Fruit fly (Drosophila melanogaster): ENCODE measurements around the gene TotF.
A peak's percentile ranks its signal among the peaks of the same experiment; 100 is the strongest.

The TotF gene

DNA sequence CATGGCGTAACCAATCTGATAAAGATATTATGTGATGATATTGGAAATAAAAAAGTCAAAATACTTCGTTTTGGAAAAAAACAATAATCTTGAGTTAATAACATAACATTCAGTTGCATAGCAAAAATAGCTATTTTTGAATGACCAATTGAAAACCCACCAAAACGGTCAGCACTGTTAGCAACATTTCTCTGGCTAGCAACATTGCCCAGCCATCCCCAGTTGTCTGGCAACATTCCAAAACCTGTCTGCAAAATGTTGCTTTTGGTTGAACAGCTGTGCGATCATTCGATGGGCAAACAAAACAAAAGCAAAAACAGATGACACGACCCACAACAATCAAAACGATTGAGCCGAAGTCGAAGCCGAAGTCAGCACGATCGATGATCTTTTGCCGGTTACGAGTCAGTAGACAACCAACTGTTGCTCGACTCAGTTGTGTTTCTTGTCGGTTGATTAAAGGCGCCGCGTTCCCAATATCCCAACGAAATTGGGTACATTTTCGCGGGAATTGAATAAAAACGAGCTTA is 46.6 kb downstream of the TotF start (continued):
- TF ChIP-seq CG11085 (GFP tag; IDR thresholded peaks at IDR 0.05) (peak; percentile 85), CG3281 (GFP tag; optimal IDR thresholded peaks at IDR 0.05) (peak; percentile 86), Hmr (GFP tag; optimal IDR thresholded peaks at IDR 0.05) (peak; percentile 95), Fer2 (tag; optimal IDR thresholded peaks at IDR 0.05) (peak; percentile 72), pb (GFP tag; optimal IDR thresholded peaks at IDR 0.05) (peak; percentile 85), CG43689 (GFP tag; IDR thresholded peaks at IDR 0.05) (peak; percentile 92), eve (GFP tag; optimal IDR thresholded peaks at IDR 0.05) (peak; percentile 64 to 99), CG9215 (GFP tag; IDR thresholded peaks at IDR 0.05) (peak; percentile 81), ind (GFP tag; optimal IDR thresholded peaks at IDR 0.05) (peak; percentile 90), CG17361 (GFP tag; IDR thresholded peaks at IDR 0.05) (peak; percentile 95), CG34224 (GFP tag; IDR thresholded peaks at IDR 0.05; ENCODE audit: partially characterized antibody) (0 out of 3 replicates have a peak, but pooled peaks have one; percentile 23), Aef1 (GFP tag; IDR thresholded peaks at IDR 0.05) (peak; percentile 92), cad (GFP tag; optimal IDR thresholded peaks at IDR 0.05) (no peak), rib (GFP tag; IDR thresholded peaks at IDR 0.05) (peak; percentile 75; the same call in 1 of the 2 replicates), CG8290 (GFP tag; optimal IDR thresholded peaks at IDR 0.05) (peak; percentile 86), CG8290 (tag; optimal IDR thresholded peaks at IDR 0.05) (peak; percentile 8 to 97), CG10959 (GFP tag; IDR thresholded peaks at IDR 0.05) (peak; percentile 73), Rfx (GFP tag; IDR thresholded peaks at IDR 0.05) (peak; percentile 91), al (GFP tag; IDR thresholded peaks at IDR 0.05) (peak; percentile 95), CG2120 (GFP tag; optimal IDR thresholded peaks at IDR 0.05) (peak; percentile 96), CG6272 (GFP tag; IDR thresholded peaks at IDR 0.05) (peak; percentile 88), Lpt (GFP tag; optimal IDR thresholded peaks at IDR 0.05) (no peak), bsh (GFP tag; optimal IDR thresholded peaks at IDR 0.05) (peak; percentile 79 to 98), zen2 (GFP tag; IDR thresholded peaks at IDR 0.05; ENCODE audit: partially characterized antibody) (no peak), CG14667 (GFP tag; IDR thresholded peaks at IDR 0.05) (peak; percentile 92), Bdp1 (GFP tag; optimal IDR thresholded peaks at IDR 0.05) (peak; percentile 90), CG11398 (GFP tag; optimal IDR thresholded peaks at IDR 0.05) (peak; percentile 96), Sry-β (GFP tag; optimal IDR thresholded peaks at IDR 0.05) (peak; percentile 96), nerfin-2 (GFP tag; IDR thresholded peaks at IDR 0.05; ENCODE audit: partially characterized antibody) (no peak), CG31224 (GFP tag; IDR thresholded peaks at IDR 0.05) (peak; percentile 87), CG12769 (tag; optimal IDR thresholded peaks at IDR 0.05) (peak; percentile 97), Ptx1 (GFP tag; IDR thresholded peaks at IDR 0.05) (peak; percentile 90), ac (GFP tag; optimal IDR thresholded peaks at IDR 0.05) (peak; percentile 68), stc (GFP tag; IDR thresholded peaks at IDR 0.05) (peak; percentile 94), Eip74EF (GFP tag; optimal IDR thresholded peaks at IDR 0.05) (peak in 1 of 2 experiments; percentile 80), CG8924 (tag; optimal IDR thresholded peaks at IDR 0.05) (peak; percentile 97), H2.0 (GFP tag; IDR thresholded peaks at IDR 0.05) (peak; percentile 98), cwo (GFP tag; optimal IDR thresholded peaks at IDR 0.05) (peak; percentile 88), abd-A (tag; optimal IDR thresholded peaks at IDR 0.05) (no peak), pzg (GFP tag; optimal IDR thresholded peaks at IDR 0.05) (peak; percentile 10), CG16813 (GFP tag; IDR thresholded peaks at IDR 0.05; ENCODE audit: partially characterized antibody) (no peak), gsb-n (tag; optimal IDR thresholded peaks at IDR 0.05) (peak; percentile 97), caup (GFP tag; optimal IDR thresholded peaks at IDR 0.05; ENCODE audit: severe bottlenecking) (peak; percentile 77), CG11247 (GFP tag; IDR thresholded peaks at IDR 0.05) (peak; percentile 86), az2 (GFP tag; optimal IDR thresholded peaks at IDR 0.05) (peak; percentile 96), Hr78 (GFP tag; optimal IDR thresholded peaks at IDR 0.05) (peak in 1 of 2 experiments; percentile 67), hth (optimal IDR thresholded peaks at IDR 0.05) (no peak), sob (GFP tag; IDR thresholded peaks at IDR 0.05) (peak; percentile 95), CG10462 (GFP tag; optimal IDR thresholded peaks at IDR 0.05) (peak; percentile 93), Hr51 (GFP tag; optimal IDR thresholded peaks at IDR 0.05) (peak; percentile 96)

Measured in whole organism, embryonic.